Worm (Caenorhabditis elegans): ENCODE measurements around the gene crh-1.

- no peak for TF ChIP-seq sdc-2 (tag; optimal IDR thresholded peaks at IDR 0.05)
- no peak for TF ChIP-seq unc-86 (tag; optimal IDR thresholded peaks at IDR 0.05)
- no peak for TF ChIP-seq ama-1 (optimal IDR thresholded peaks at IDR 0.05)
These were observed 2.2 kb downstream of the crh-1 start for ce11 chrIII:11659804-11660203.

Measured in whole organism, late embryonic.